Fruit fly (Drosophila melanogaster) whole organism, embryonic: Measurements from ENCODE around the gene CG43273.

Experiments used
- ATbp ChIP-seq: fragments of 200-800 bp; sonication (Bioruptor generic); optimal IDR thresholded peaks from 2 replicates; lab custom pipeline; 2017; ENCODE audit warnings: missing biosample characterization, mild to moderate bottlenecking, missing genetic modification characterization, missing genetic modification reagents
- B-H1 ChIP-seq: fragments of 200-800 bp; sonication (Bioruptor generic); IDR thresholded peaks from 3 replicates; pipeline ENCODE4 v1.3.6; 2022; ENCODE audit warnings: missing biosample characterization, missing genetic modification characterization
- Bteb2 ChIP-seq: fragments of 200-800 bp; sonication (Bioruptor generic); optimal IDR thresholded peaks from 2 replicates; lab custom pipeline; 2016; ENCODE audit warnings: missing biosample characterization, missing genetic modification characterization
- CG12219 ChIP-seq: fragments of 200-800 bp; sonication (Bioruptor generic); optimal IDR thresholded peaks from 3 replicates; lab custom pipeline; 2018; ENCODE audit warnings: missing biosample characterization, mild to moderate bottlenecking, missing genetic modification characterization
- CG12744 ChIP-seq: fragments of 200-800 bp; sonication (Bioruptor generic); optimal IDR thresholded peaks from 2 replicates; lab custom pipeline; 2016; ENCODE audit warnings: missing biosample characterization, missing genetic modification characterization
- CG13296 ChIP-seq: fragments of 200-800 bp; sonication (Bioruptor generic); optimal IDR thresholded peaks from 3 replicates; lab custom pipeline; 2018; ENCODE audit warnings: missing biosample characterization, mild to moderate bottlenecking, missing genetic modification characterization
- CG18619 ChIP-seq: fragments of 200-800 bp; sonication (Bioruptor generic); optimal IDR thresholded peaks from 3 replicates; lab custom pipeline; 2017; ENCODE audit warnings: missing biosample characterization, mild to moderate bottlenecking, missing genetic modification characterization
- CG2120 ChIP-seq: fragments of 200-800 bp; sonication (Bioruptor generic); optimal IDR thresholded peaks from 3 replicates; lab custom pipeline; 2016; ENCODE audit warnings: missing biosample characterization, missing genetic modification characterization
- CG30020 ChIP-seq: fragments of 200-800 bp; optimal IDR thresholded peaks from 2 replicates; lab custom pipeline; 2019; ENCODE audit warnings: missing biosample characterization, mild to moderate bottlenecking, missing genetic modification characterization, moderate library complexity
- CG3065 ChIP-seq: fragments of 200-800 bp; sonication (Bioruptor generic); optimal IDR thresholded peaks from 2 replicates; lab custom pipeline; 2016; ENCODE audit warnings: missing biosample characterization, missing genetic modification characterization
- CG31365 ChIP-seq: fragments of 200-800 bp; sonication (Bioruptor generic); optimal IDR thresholded peaks from 2 replicates; lab custom pipeline; 2018; ENCODE audit warnings: missing biosample characterization, mild to moderate bottlenecking, missing genetic modification characterization
- CG3726 ChIP-seq: fragments of 200-800 bp; sonication (Bioruptor generic); IDR thresholded peaks from 3 replicates; pipeline ENCODE4, ENCODE4 v1.3.6; 2022; ENCODE audit warnings: missing biosample characterization, missing genetic modification characterization
- CG42726 ChIP-seq: fragments of 200-800 bp; sonication (Bioruptor generic); IDR thresholded peaks from 2 replicates; pipeline ENCODE4 v1.3.6; 2022; ENCODE audit warnings: missing biosample characterization, missing genetic modification characterization; ENCODE audit not compliant: partially characterized antibody
- CG4617 ChIP-seq: fragments of 200-800 bp; sonication (Bioruptor generic); optimal IDR thresholded peaks from 3 replicates; lab custom pipeline; 2016; ENCODE audit warnings: missing biosample characterization, missing genetic modification characterization, borderline replicate concordance
- CG7271 ChIP-seq: fragments of 200-800 bp; sonication (Bioruptor generic); optimal IDR thresholded peaks from 2 replicates; lab custom pipeline; 2018; ENCODE audit warnings: missing biosample characterization, mild to moderate bottlenecking, missing genetic modification characterization, moderate library complexity
- CG7357 ChIP-seq: fragments of 200-800 bp; sonication (Bioruptor generic); IDR thresholded peaks from 3 replicates; pipeline ENCODE4 v1.3.6; 2022; ENCODE audit warnings: missing biosample characterization, missing genetic modification characterization
- CG9797 ChIP-seq: fragments of 200-800 bp; sonication (Bioruptor generic); optimal IDR thresholded peaks from 3 replicates; lab custom pipeline; 2018; ENCODE audit warnings: missing biosample characterization, mild to moderate bottlenecking, missing genetic modification characterization
- Chrac-16 ChIP-seq: fragments of 200-800 bp; sonication (Bioruptor generic); optimal IDR thresholded peaks from 3 replicates; lab custom pipeline; 2016; ENCODE audit warnings: missing biosample characterization, missing genetic modification characterization
- Dfd ChIP-seq, 2 experiments: fragments of >200 bp; optimal IDR thresholded peaks; 2 replicates each; lab custom pipeline; 2017; ENCODE audit warnings: missing biosample characterization in 2 of 2, missing genetic modification characterization in 2 of 2
- Elba2 ChIP-seq: fragments of 200-800 bp; sonication (Bioruptor generic); optimal IDR thresholded peaks from 3 replicates; lab custom pipeline; 2016; ENCODE audit warnings: missing biosample characterization, missing genetic modification characterization
- Fer3 ChIP-seq: fragments of 200-800 bp; sonication (Bioruptor generic); optimal IDR thresholded peaks from 2 replicates; lab custom pipeline; 2018; ENCODE audit warnings: missing biosample characterization, mild to moderate bottlenecking, missing genetic modification characterization, moderate library complexity
- GATAe ChIP-seq: fragments of 200-800 bp; sonication (Bioruptor generic); conservative IDR thresholded peaks from 2 replicates; pipeline ENCODE4 v1.3.6; 2022; ENCODE audit warnings: missing biosample characterization, missing genetic modification characterization
- Gug ChIP-seq: fragments of 200-800 bp; sonication (Bioruptor generic); IDR thresholded peaks from 4 replicates; pipeline ENCODE4 v1.3.6; 2022; ENCODE audit warnings: missing biosample characterization, missing genetic modification characterization
- HLH4C ChIP-seq: fragments of 200-800 bp; sonication (Bioruptor generic); IDR thresholded peaks from 3 replicates; pipeline ENCODE4 v1.3.6; 2022; ENCODE audit warnings: missing biosample characterization, missing genetic modification characterization; ENCODE audit not compliant: partially characterized antibody
- Hr78 ChIP-seq, 2 experiments: fragments of 200-800 bp in 1 of 2; fragments of >200 bp in 1 of 2; sonication (Bioruptor generic) in 1 of 2; optimal IDR thresholded peaks; 2 replicates each; lab custom pipeline; 2017 to 2019; ENCODE audit warnings: missing biosample characterization in 2 of 2, missing genetic modification characterization in 2 of 2, mild to moderate bottlenecking in 1 of 2, moderate library complexity in 1 of 2
- Lim3 ChIP-seq: fragments of 200-800 bp; sonication (Bioruptor generic); IDR thresholded peaks from 2 replicates; pipeline ENCODE4 v1.3.6; 2022; ENCODE audit warnings: missing biosample characterization, missing genetic modification characterization
- NK7.1 ChIP-seq: fragments of 200-800 bp; sonication (Bioruptor generic); optimal IDR thresholded peaks from 3 replicates; lab custom pipeline; 2016; ENCODE audit warnings: missing biosample characterization, missing genetic modification characterization
- Nf-YC ChIP-seq: fragments of 200-800 bp; optimal IDR thresholded peaks from 3 replicates; lab custom pipeline; 2019; ENCODE audit warnings: missing biosample characterization, mild to moderate bottlenecking, missing genetic modification characterization, moderate library complexity
- Rx ChIP-seq: fragments of 200-800 bp; sonication (Bioruptor generic); IDR thresholded peaks from 2 replicates; pipeline ENCODE4 v1.3.6; 2022; ENCODE audit warnings: missing biosample characterization, missing genetic modification characterization
- Sox100B ChIP-seq: fragments of 200-800 bp; sonication (Bioruptor generic); optimal IDR thresholded peaks from 3 replicates; lab custom pipeline; 2018; ENCODE audit warnings: missing biosample characterization, mild to moderate bottlenecking, missing genetic modification characterization
- ac ChIP-seq: fragments of 200-800 bp; sonication (Bioruptor generic); optimal IDR thresholded peaks from 3 replicates; lab custom pipeline; 2017; ENCODE audit warnings: missing biosample characterization, mild to moderate bottlenecking, missing genetic modification characterization
- amos ChIP-seq: fragments of 200-800 bp; sonication (Bioruptor generic); IDR thresholded peaks from 2 replicates; pipeline ENCODE4 v1.3.6; 2022; ENCODE audit warnings: missing biosample characterization, missing genetic modification characterization; ENCODE audit not compliant: partially characterized antibody
- bcd ChIP-seq: fragments of 200-800 bp; sonication (Bioruptor generic); optimal IDR thresholded peaks from 2 replicates; lab custom pipeline; 2017; ENCODE audit warnings: missing biosample characterization, mild to moderate bottlenecking, missing genetic modification characterization
- crc ChIP-seq: fragments of 200-800 bp; sonication (Bioruptor generic); optimal IDR thresholded peaks from 2 replicates; lab custom pipeline; 2016; ENCODE audit warnings: missing biosample characterization, missing genetic modification characterization
- croc ChIP-seq: fragments of 200-800 bp; sonication (Bioruptor generic); conservative IDR thresholded peaks from 3 replicates; pipeline ENCODE4 v1.3.6; 2022; ENCODE audit warnings: missing biosample characterization, missing genetic modification characterization
- dmrt11E ChIP-seq: fragments of 200-800 bp; sonication (Bioruptor generic); optimal IDR thresholded peaks from 3 replicates; lab custom pipeline; 2018; ENCODE audit warnings: missing biosample characterization, mild to moderate bottlenecking, missing genetic modification characterization, moderate library complexity
- ems ChIP-seq: fragments of 200-800 bp; sonication (Bioruptor generic); optimal IDR thresholded peaks from 3 replicates; lab custom pipeline; 2016; ENCODE audit warnings: missing biosample characterization, missing genetic modification characterization
- fd102C ChIP-seq: fragments of 200-800 bp; sonication (Bioruptor generic); optimal IDR thresholded peaks from 2 replicates; lab custom pipeline; 2018; ENCODE audit warnings: missing biosample characterization, mild to moderate bottlenecking, missing genetic modification characterization, moderate library complexity
- fu2 ChIP-seq: fragments of 200-800 bp; sonication (Bioruptor generic); optimal IDR thresholded peaks from 2 replicates; lab custom pipeline; 2016; ENCODE audit warnings: missing biosample characterization, missing genetic modification characterization
- gsb-n ChIP-seq: fragments of 200-800 bp; sonication (Bioruptor generic); optimal IDR thresholded peaks from 3 replicates; lab custom pipeline; 2018; ENCODE audit warnings: missing biosample characterization, mild to moderate bottlenecking, missing genetic modification characterization
- h ChIP-seq: fragments of >200 bp; optimal IDR thresholded peaks from 2 replicates; lab custom pipeline; 2017
- her ChIP-seq: fragments of 200-800 bp; sonication (Bioruptor generic); optimal IDR thresholded peaks from 2 replicates; lab custom pipeline; 2016; ENCODE audit warnings: missing biosample characterization, missing genetic modification characterization
- insv ChIP-seq, 2 experiments: fragments of 200-800 bp; sonication (Bioruptor generic); optimal IDR thresholded peaks; 3 replicates each; lab custom pipeline; 2016 to 2018; ENCODE audit warnings: missing biosample characterization in 2 of 2, missing genetic modification characterization in 2 of 2
- nerfin-1 ChIP-seq: fragments of 200-800 bp; sonication (Bioruptor generic); optimal IDR thresholded peaks from 3 replicates; lab custom pipeline; 2019; ENCODE audit warnings: missing biosample characterization, mild to moderate bottlenecking, missing genetic modification characterization, moderate library complexity
- ranshi ChIP-seq: fragments of 200-800 bp; sonication (Bioruptor generic); IDR thresholded peaks from 2 replicates; pipeline ENCODE4 v1.3.6; 2022; ENCODE audit warnings: missing biosample characterization, missing genetic modification characterization
- sisA ChIP-seq: fragments of 200-800 bp; sonication (Bioruptor generic); IDR thresholded peaks from 2 replicates; pipeline ENCODE4 v1.3.6; 2022; ENCODE audit warnings: missing biosample characterization, missing genetic modification characterization
- sob ChIP-seq: fragments of 200-800 bp; sonication (Bioruptor generic); IDR thresholded peaks from 2 replicates; pipeline ENCODE4 v1.3.6; 2022; ENCODE audit warnings: missing biosample characterization, missing genetic modification characterization
- sug ChIP-seq: fragments of 200-800 bp; optimal IDR thresholded peaks from 2 replicates; lab custom pipeline; 2019; ENCODE audit warnings: missing biosample characterization, mild to moderate bottlenecking, missing genetic modification characterization, moderate library complexity
- vvl ChIP-seq: fragments of 200-800 bp; sonication (Bioruptor generic); IDR thresholded peaks from 2 replicates; pipeline ENCODE4 v1.3.6; 2022; ENCODE audit warnings: missing biosample characterization, missing genetic modification characterization
- wor ChIP-seq: fragments of 200-800 bp; sonication (Bioruptor generic); IDR thresholded peaks from 2 replicates; pipeline ENCODE4 v1.3.6; 2022; ENCODE audit warnings: missing biosample characterization, missing genetic modification characterization
- zfh1 ChIP-seq: fragments of 200-800 bp; sonication (Bioruptor generic); IDR thresholded peaks from 3 replicates; pipeline ENCODE4 v1.3.6; 2022; ENCODE audit warnings: missing biosample characterization, missing genetic modification characterization

The CG43273 gene

dm6 chr3R:24870389-24871048 lies 40.4 kb downstream of the CG43273 start, which contains the start of gene CycB3 (continued):
- no peak for TF ChIP-seq Gug (GFP tag; lab: Robert Waterston, UW)
- no peak for TF ChIP-seq NK7.1 (GFP tag; lab: Kevin White, UChicago)
- no peak for TF ChIP-seq GATAe (GFP tag; lab: Robert Waterston, UW)
- no peak; the same call in 1 of the 2 replicates for TF ChIP-seq ranshi
- TF ChIP-seq CG18619 (GFP tag; lab: Kevin White, UChicago) = peak; percentile 26
- TF ChIP-seq B-H1 (GFP tag; lab: Robert Waterston, UW) = no peak
- peak in 1 of 2 experiments; percentile 58 for TF ChIP-seq insv (GFP tag; optimal IDR thresholded peaks at IDR 0.05; lab: Kevin White, UChicago)
- TF ChIP-seq fu2 (GFP tag; lab: Kevin White, UChicago) = no peak
- no peak for TF ChIP-seq Fer3 (tag; lab: Kevin White, UChicago)
- no peak for TF ChIP-seq Bteb2
- no peak for TF ChIP-seq sisA (GFP tag; lab: Robert Waterston, UW)
- TF ChIP-seq zfh1 (GFP tag; lab: Robert Waterston, UW) = peak; percentile 43; the same call in 1 of the 3 replicates
- no peak for TF ChIP-seq Chrac-16 (GFP tag; lab: Kevin White, UChicago)
- peak; percentile 64 for TF ChIP-seq vvl
- no peak for TF ChIP-seq Rx
- TF ChIP-seq ems (GFP tag; lab: Kevin White, UChicago) = no peak
- TF ChIP-seq Sox100B = no peak
- peak; percentile 48 for TF ChIP-seq her (GFP tag; lab: Kevin White, UChicago)
- no peak for TF ChIP-seq wor
- no peak for TF ChIP-seq fd102C (GFP tag; lab: Kevin White, UChicago)
- peak; percentile 35 for TF ChIP-seq ac (GFP tag; lab: Kevin White, UChicago)
- no peak for TF ChIP-seq CG3726
- TF ChIP-seq CG12744 = no peak
- TF ChIP-seq bcd = peak; percentile 34
- peak; percentile 40 for TF ChIP-seq nerfin-1 (tag; lab: Kevin White, UChicago)
- peak; percentile 26 for TF ChIP-seq CG12219 (GFP tag; lab: Kevin White, UChicago)
- TF ChIP-seq CG4617 = peak; percentile 19
- TF ChIP-seq CG31365 = no peak
- TF ChIP-seq HLH4C (GFP tag; lab: Robert Waterston, UW) = no peak
- TF ChIP-seq CG13296 (GFP tag; lab: Kevin White, UChicago) = no peak
- peak; percentile 19; the same call in 1 of the 2 replicates for TF ChIP-seq sob (GFP tag; lab: Robert Waterston, UW)
- TF ChIP-seq Lim3 (GFP tag; lab: Robert Waterston, UW) = no peak
- TF ChIP-seq dmrt11E (tag; lab: Kevin White, UChicago) = peak; percentile 31
- no peak for TF ChIP-seq Dfd (GFP tag; optimal IDR thresholded peaks at IDR 0.05; lab: Kevin White, UChicago)
- TF ChIP-seq Hr78 (GFP tag; optimal IDR thresholded peaks at IDR 0.05; lab: Kevin White, UChicago) = no peak
- TF ChIP-seq h (lab: Kevin White, UChicago) = no peak
- no peak for TF ChIP-seq crc (GFP tag; lab: Kevin White, UChicago)
- TF ChIP-seq croc (GFP tag; lab: Robert Waterston, UW) = no peak
- no peak for TF ChIP-seq Elba2
- peak; percentile 8 for TF ChIP-seq CG30020 (tag; lab: Kevin White, UChicago)
- no peak for TF ChIP-seq sug
- TF ChIP-seq ATbp = no peak
- TF ChIP-seq CG3065 (GFP tag; lab: Kevin White, UChicago) = no peak
- TF ChIP-seq Nf-YC (tag; lab: Kevin White, UChicago) = no peak
- no peak for TF ChIP-seq CG7357 (GFP tag; lab: Robert Waterston, UW)
- 0 out of 2 replicates have a peak, but pooled peaks have one; percentile 6 for TF ChIP-seq CG42726 (GFP tag; lab: Robert Waterston, UW)
- TF ChIP-seq CG7271 (tag; lab: Kevin White, UChicago) = no peak
- peak; percentile 43; the same call in 1 of the 2 replicates for TF ChIP-seq amos (GFP tag; lab: Robert Waterston, UW)
- no peak for TF ChIP-seq CG2120 (GFP tag; lab: Kevin White, UChicago)
- peak; percentile 11 for TF ChIP-seq gsb-n (tag; lab: Kevin White, UChicago)
- peak; percentile 98 for TF ChIP-seq CG9797 (GFP tag; lab: Kevin White, UChicago)
